Worm (Caenorhabditis elegans): Measurements from ENCODE around the gene C47D2.1.
A peak's percentile ranks its signal among the peaks of the same experiment; 100 is the strongest.

ce11 chrX:8229221-8229620 is 14.4 kb downstream of the C47D2.1 start:
- TF ChIP-seq ceh-44 (GFP tag; IDR thresholded peaks at IDR 0.05) (no peak), duxl-1 (tag; optimal IDR thresholded peaks at IDR 0.05; ENCODE audit: poor library complexity) (no peak), dve-1 (tag; optimal IDR thresholded peaks at IDR 0.05; ENCODE audit: insufficient read depth) (no peak), nhr-25 (tag; optimal IDR thresholded peaks at IDR 0.05; ENCODE audit: borderline replicate concordance, insufficient read depth) (no peak), nhr-237 (tag; optimal IDR thresholded peaks at IDR 0.05) (no peak), unc-62 (GFP tag; optimal IDR thresholded peaks at IDR 0.05 in 1 of 2) (peak in 1 of 2 experiments; percentile 53), unc-62 (tag; optimal IDR thresholded peaks at IDR 0.05) (no peak), mep-1 (tag; optimal IDR thresholded peaks at IDR 0.05) (no peak), mdt-29 (GFP tag; IDR thresholded peaks at IDR 0.05) (no peak), Y75B8A.6 (GFP tag; IDR thresholded peaks at IDR 0.05) (no peak), nhr-77 (tag; optimal IDR thresholded peaks at IDR 0.05) (no peak), lsy-2 (tag; optimal IDR thresholded peaks at IDR 0.05) (no peak), F37D6.2 (tag; optimal IDR thresholded peaks at IDR 0.05) (no peak)
